Worm (Caenorhabditis elegans) whole organism, late embryonic: ENCODE measurements around the gene ZK822.1.

Source experiments
- C38D4.7 ChIP-seq: fragments of 200-800 bp; sonication (Bioruptor generic); optimal IDR thresholded peaks from 2 replicates; lab custom pipeline; 2018; ENCODE audit warnings: mild to moderate bottlenecking, missing genetic modification characterization, moderate library complexity, missing compliant biosample characterization
- K02D7.2 ChIP-seq: sonication (generic microtip); optimal IDR thresholded peaks from 2 replicates; lab custom pipeline; 2017; ENCODE audit warnings: mild to moderate bottlenecking, missing genetic modification characterization, missing compliant biosample characterization
- ama-1 ChIP-seq: fragments of 150-350 bp; optimal IDR thresholded peaks from 2 replicates; lab custom pipeline; 2014
- che-1 ChIP-seq: sonication (generic microtip); optimal IDR thresholded peaks from 2 replicates; lab custom pipeline; 2016; ENCODE audit warnings: mild to moderate bottlenecking, missing genetic modification characterization, missing compliant biosample characterization
- dve-1 ChIP-seq: sonication (generic microtip); optimal IDR thresholded peaks from 2 replicates; lab custom pipeline; 2017; ENCODE audit warnings: antibody characterized with exemption, mild to moderate bottlenecking, missing genetic modification characterization, missing compliant biosample characterization
- elt-4 ChIP-seq: sonication (generic microtip); optimal IDR thresholded peaks from 2 replicates; lab custom pipeline; 2016; ENCODE audit warnings: missing genetic modification characterization, missing compliant biosample characterization
- hlh-30 ChIP-seq: sonication (generic microtip); optimal IDR thresholded peaks from 2 replicates; lab custom pipeline; 2017; ENCODE audit warnings: antibody characterized with exemption, missing genetic modification characterization, missing compliant biosample characterization; ENCODE audit not compliant: insufficient read depth
- lin-11 ChIP-seq: fragments of 200-800 bp; sonication (Bioruptor generic); optimal IDR thresholded peaks from 2 replicates; lab custom pipeline; 2018; ENCODE audit warnings: mild to moderate bottlenecking, missing genetic modification characterization, missing compliant biosample characterization
- pqm-1 ChIP-seq: sonication (generic microtip); optimal IDR thresholded peaks from 2 replicates; lab custom pipeline; 2016; ENCODE audit warnings: missing genetic modification characterization, missing compliant biosample characterization
- syd-9 ChIP-seq: sonication (generic microtip); optimal IDR thresholded peaks from 2 replicates; lab custom pipeline; 2016; ENCODE audit warnings: mild to moderate bottlenecking, missing genetic modification characterization, moderate library complexity, missing compliant biosample characterization
- tbx-2 ChIP-seq: sonication (generic microtip); optimal IDR thresholded peaks from 2 replicates; lab custom pipeline; 2016; ENCODE audit warnings: missing genetic modification characterization, missing compliant biosample characterization
- ztf-16 ChIP-seq: sonication (generic microtip); optimal IDR thresholded peaks from 2 replicates; lab custom pipeline; 2017; ENCODE audit warnings: missing genetic modification characterization, missing compliant biosample characterization

- TF ChIP-seq che-1 (no peak), tbx-2 (tag; lab: Kevin White, UChicago) (no peak), hlh-30 (tag; lab: Kevin White, UChicago) (no peak), C38D4.7 (no peak), elt-4 (tag; lab: Kevin White, UChicago) (no peak), pqm-1 (tag; lab: Kevin White, UChicago) (no peak), dve-1 (tag; lab: Kevin White, UChicago) (no peak), ztf-16 (tag; lab: Kevin White, UChicago) (no peak), K02D7.2 (tag; lab: Kevin White, UChicago) (no peak), lin-11 (tag; lab: Kevin White, UChicago) (no peak), ama-1 (lab: Kevin White, UChicago) (no peak), syd-9 (tag; lab: Kevin White, UChicago) (no peak)
Measured at ce11 chrIV:11878249-11878648, 43.7 kb downstream of the ZK822.1 start, which contains the start of gene cutl-27.
